Fruit fly (Drosophila melanogaster) whole organism, embryonic: ENCODE data around the gene I-2.

Experiments
- ATbp ChIP-seq: fragments of 200-800 bp; sonication (Bioruptor generic); optimal IDR thresholded peaks from 2 replicates; lab custom pipeline; 2017; ENCODE audit warnings: missing biosample characterization, mild to moderate bottlenecking, missing genetic modification characterization, missing genetic modification reagents
- Antp ChIP-seq: fragments of 200-800 bp; sonication (Bioruptor generic); optimal IDR thresholded peaks from 3 replicates; lab custom pipeline; 2016; ENCODE audit warnings: missing biosample characterization, missing genetic modification characterization
- Awh ChIP-seq: fragments of 200-800 bp; sonication (Bioruptor generic); IDR thresholded peaks from 2 replicates; pipeline ENCODE4, ENCODE4 v1.3.6; 2022; ENCODE audit warnings: missing biosample characterization, missing genetic modification characterization
- CG1024 ChIP-seq: fragments of 200-800 bp; sonication (Bioruptor generic); IDR thresholded peaks from 2 replicates; pipeline ENCODE4 v1.3.6; 2022; ENCODE audit warnings: missing biosample characterization, missing genetic modification characterization
- CG12659 ChIP-seq: fragments of 200-800 bp; sonication (Bioruptor generic); optimal IDR thresholded peaks from 3 replicates; lab custom pipeline; 2017; ENCODE audit warnings: mild to moderate bottlenecking, missing biosample characterization, missing genetic modification reagents, missing genetic modification characterization
- CG13296 ChIP-seq: fragments of 200-800 bp; sonication (Bioruptor generic); optimal IDR thresholded peaks from 3 replicates; lab custom pipeline; 2018; ENCODE audit warnings: missing biosample characterization, mild to moderate bottlenecking, missing genetic modification characterization
- CG13424 ChIP-seq: fragments of 200-800 bp; sonication (Bioruptor generic); optimal IDR thresholded peaks from 2 replicates; lab custom pipeline; 2019; ENCODE audit warnings: missing biosample characterization, mild to moderate bottlenecking, missing genetic modification characterization, moderate library complexity
- CG15696 ChIP-seq: fragments of 200-800 bp; sonication (Bioruptor generic); optimal IDR thresholded peaks from 2 replicates; lab custom pipeline; 2019; ENCODE audit warnings: missing biosample characterization, mild to moderate bottlenecking, missing genetic modification characterization, moderate library complexity
- CG16813 ChIP-seq: fragments of 200-800 bp; sonication (Bioruptor generic); IDR thresholded peaks from 3 replicates; pipeline ENCODE4 v1.3.6; 2022; ENCODE audit warnings: missing biosample characterization, missing genetic modification characterization; ENCODE audit not compliant: partially characterized antibody
- CG17912 ChIP-seq: fragments of 200-800 bp; sonication (Bioruptor generic); optimal IDR thresholded peaks from 2 replicates; lab custom pipeline; 2018; ENCODE audit warnings: missing biosample characterization, mild to moderate bottlenecking, missing genetic modification characterization
- CG18476 ChIP-seq: fragments of 200-800 bp; sonication (Bioruptor generic); optimal IDR thresholded peaks from 2 replicates; lab custom pipeline; 2016; ENCODE audit warnings: missing biosample characterization, mild to moderate bottlenecking, missing genetic modification characterization
- CG31388 ChIP-seq: fragments of 200-800 bp; sonication (Bioruptor generic); optimal IDR thresholded peaks from 2 replicates; lab custom pipeline; 2016; ENCODE audit warnings: missing biosample characterization, missing genetic modification characterization
- CG32772 ChIP-seq: fragments of 200-800 bp; sonication (Bioruptor generic); IDR thresholded peaks from 2 replicates; pipeline ENCODE4 v1.3.6; 2022; ENCODE audit warnings: missing biosample characterization, missing genetic modification characterization
- CG3847 ChIP-seq: fragments of 200-800 bp; sonication (Bioruptor generic); IDR thresholded peaks from 2 replicates; pipeline ENCODE4 v1.3.6; 2022; ENCODE audit warnings: missing biosample characterization, missing genetic modification characterization
- CG4328 ChIP-seq: fragments of 200-800 bp; sonication (Bioruptor generic); optimal IDR thresholded peaks from 3 replicates; lab custom pipeline; 2017; ENCODE audit warnings: missing biosample characterization, missing genetic modification reagents, missing genetic modification characterization
- CG4617 ChIP-seq: fragments of 200-800 bp; sonication (Bioruptor generic); optimal IDR thresholded peaks from 3 replicates; lab custom pipeline; 2016; ENCODE audit warnings: missing biosample characterization, missing genetic modification characterization, borderline replicate concordance
- CG5245 ChIP-seq: fragments of 200-800 bp; sonication (Bioruptor generic); optimal IDR thresholded peaks from 3 replicates; lab custom pipeline; 2016; ENCODE audit warnings: missing biosample characterization, missing genetic modification characterization
- CG7556 ChIP-seq: fragments of 200-800 bp; sonication (Bioruptor generic); optimal IDR thresholded peaks from 2 replicates; lab custom pipeline; 2017; ENCODE audit warnings: missing biosample characterization, mild to moderate bottlenecking, missing genetic modification characterization
- CG7928 ChIP-seq: fragments of 200-800 bp; sonication (Bioruptor generic); optimal IDR thresholded peaks from 2 replicates; lab custom pipeline; 2017; ENCODE audit warnings: missing biosample characterization, mild to moderate bottlenecking, missing genetic modification characterization
- CG8765 ChIP-seq: fragments of 200-800 bp; sonication (Bioruptor generic); IDR thresholded peaks from 2 replicates; pipeline ENCODE4 v1.3.6; 2022; ENCODE audit warnings: missing biosample characterization, missing genetic modification characterization
- CG8944 ChIP-seq: fragments of 200-800 bp; sonication (Bioruptor generic); optimal IDR thresholded peaks from 3 replicates; lab custom pipeline; 2016; ENCODE audit warnings: missing biosample characterization, missing genetic modification characterization
- Doc3 ChIP-seq: fragments of 200-800 bp; sonication (Bioruptor generic); IDR thresholded peaks from 3 replicates; pipeline ENCODE4 v1.3.6; 2022; ENCODE audit warnings: missing biosample characterization, missing genetic modification characterization; ENCODE audit not compliant: partially characterized antibody
- Eip74EF ChIP-seq, 2 experiments: fragments of 200-800 bp in 1 of 2; fragments of >200 bp in 1 of 2; sonication (Bioruptor generic) in 1 of 2; optimal IDR thresholded peaks; 2 replicates each; lab custom pipeline; 2017 to 2019; ENCODE audit warnings: missing biosample characterization in 2 of 2, missing genetic modification characterization in 2 of 2, mild to moderate bottlenecking in 1 of 2, moderate library complexity in 1 of 2
- Fer1 ChIP-seq: fragments of 200-800 bp; sonication (Bioruptor generic); optimal IDR thresholded peaks from 2 replicates; lab custom pipeline; 2017; ENCODE audit warnings: missing biosample characterization, mild to moderate bottlenecking, missing genetic modification characterization
- HmgZ ChIP-seq: fragments of 200-800 bp; sonication (Bioruptor generic); optimal IDR thresholded peaks from 2 replicates; lab custom pipeline; 2018; ENCODE audit warnings: missing biosample characterization, mild to moderate bottlenecking, missing genetic modification characterization
- Hmr ChIP-seq: fragments of 200-800 bp; sonication (Bioruptor generic); optimal IDR thresholded peaks from 3 replicates; lab custom pipeline; 2017; ENCODE audit warnings: mild to moderate bottlenecking, missing biosample characterization, missing genetic modification reagents, missing genetic modification characterization
- Hmx ChIP-seq: fragments of 200-800 bp; sonication (Bioruptor generic); optimal IDR thresholded peaks from 2 replicates; lab custom pipeline; 2016; ENCODE audit warnings: missing biosample characterization, missing genetic modification characterization
- Hsf ChIP-seq: fragments of 200-800 bp; sonication (Bioruptor generic); optimal IDR thresholded peaks from 3 replicates; lab custom pipeline; 2016; ENCODE audit warnings: missing biosample characterization, missing genetic modification characterization
- Max ChIP-seq: fragments of 200-800 bp; sonication (Bioruptor generic); optimal IDR thresholded peaks from 2 replicates; lab custom pipeline; 2016; ENCODE audit warnings: missing biosample characterization, mild to moderate bottlenecking, missing genetic modification characterization
- Med ChIP-seq: fragments of 200-800 bp; sonication (Bioruptor generic); peaks from one replicate; lab custom pipeline; 2016; ENCODE audit warnings: missing biosample characterization, missing genetic modification characterization, mild to moderate bottlenecking, inconsistent platforms, moderate library complexity
- NFAT ChIP-seq: fragments of 200-800 bp; sonication (Bioruptor generic); IDR thresholded peaks from 2 replicates; pipeline ENCODE4 v1.3.6; 2022; ENCODE audit warnings: missing biosample characterization, missing genetic modification characterization
- Nf-YB ChIP-seq: fragments of 200-800 bp; sonication (Bioruptor generic); optimal IDR thresholded peaks from 3 replicates; lab custom pipeline; 2019; ENCODE audit warnings: missing biosample characterization, mild to moderate bottlenecking, missing genetic modification characterization, moderate library complexity
- Spps ChIP-seq: fragments of 200-800 bp; sonication (Bioruptor generic); optimal IDR thresholded peaks from 2 replicates; lab custom pipeline; 2018; ENCODE audit warnings: missing biosample characterization, mild to moderate bottlenecking, missing genetic modification characterization
- Sry-β ChIP-seq: fragments of 200-800 bp; sonication (Bioruptor generic); optimal IDR thresholded peaks from 2 replicates; lab custom pipeline; 2018; ENCODE audit warnings: missing biosample characterization, mild to moderate bottlenecking, missing genetic modification characterization, moderate library complexity
- Stat92E ChIP-seq, 3 experiments: fragments of >200 bp in 2 of 3; fragments of 200-800 bp in 1 of 3; sonication (Bioruptor generic) in 1 of 3; optimal IDR thresholded peaks; 2 replicates each; lab custom pipeline; 2017 to 2019; ENCODE audit warnings: missing biosample characterization in 3 of 3, missing genetic modification characterization in 3 of 3, mild to moderate bottlenecking in 1 of 3, moderate library complexity in 1 of 3
- bsh ChIP-seq, 2 experiments: fragments of 200-800 bp; sonication (Bioruptor generic); optimal IDR thresholded peaks; 2 replicates each; lab custom pipeline; 2017 to 2018; ENCODE audit warnings: mild to moderate bottlenecking in 2 of 2, missing biosample characterization in 2 of 2, missing genetic modification characterization in 2 of 2, moderate library complexity in 1 of 2
- croc ChIP-seq: fragments of 200-800 bp; sonication (Bioruptor generic); conservative IDR thresholded peaks from 3 replicates; pipeline ENCODE4 v1.3.6; 2022; ENCODE audit warnings: missing biosample characterization, missing genetic modification characterization
- eve ChIP-seq, 2 experiments: fragments of >200 bp; optimal IDR thresholded peaks; 2 replicates each; lab custom pipeline; 2017; ENCODE audit warnings: missing biosample characterization in 2 of 2, missing genetic modification characterization in 2 of 2
- onecut ChIP-seq: fragments of 200-800 bp; sonication (Bioruptor generic); IDR thresholded peaks from 2 replicates; pipeline ENCODE4 v1.3.6; 2022; ENCODE audit warnings: missing biosample characterization, missing genetic modification characterization
- phol ChIP-seq: fragments of 200-800 bp; sonication (Bioruptor generic); optimal IDR thresholded peaks from 3 replicates; lab custom pipeline; 2018; ENCODE audit warnings: missing biosample characterization, mild to moderate bottlenecking, missing genetic modification characterization, moderate library complexity
- ranshi ChIP-seq: fragments of 200-800 bp; sonication (Bioruptor generic); IDR thresholded peaks from 2 replicates; pipeline ENCODE4 v1.3.6; 2022; ENCODE audit warnings: missing biosample characterization, missing genetic modification characterization
- run ChIP-seq: fragments of 200-800 bp; sonication (Bioruptor generic); optimal IDR thresholded peaks from 3 replicates; lab custom pipeline; 2018; ENCODE audit warnings: missing biosample characterization, mild to moderate bottlenecking, missing genetic modification characterization
- scrt ChIP-seq: fragments of 200-800 bp; sonication (Bioruptor generic); optimal IDR thresholded peaks from 2 replicates; lab custom pipeline; 2018; ENCODE audit warnings: missing biosample characterization, mild to moderate bottlenecking, missing genetic modification characterization, moderate library complexity
- sim ChIP-seq: fragments of 200-800 bp; sonication (Bioruptor generic); IDR thresholded peaks from 2 replicates; pipeline ENCODE4 v1.3.6; 2022; ENCODE audit warnings: missing biosample characterization, missing genetic modification characterization
- sr ChIP-seq: fragments of 200-800 bp; sonication (Bioruptor generic); IDR thresholded peaks from 3 replicates; pipeline ENCODE4 v1.3.6; 2022; ENCODE audit warnings: missing biosample characterization, missing genetic modification characterization
- unpg ChIP-seq: fragments of 200-800 bp; sonication (Bioruptor generic); optimal IDR thresholded peaks from 3 replicates; lab custom pipeline; 2018; ENCODE audit warnings: missing biosample characterization, mild to moderate bottlenecking, missing genetic modification characterization, moderate library complexity
- zen ChIP-seq: fragments of 200-800 bp; sonication (Bioruptor generic); optimal IDR thresholded peaks from 3 replicates; lab custom pipeline; 2018; ENCODE audit warnings: missing biosample characterization, mild to moderate bottlenecking, missing genetic modification characterization, moderate library complexity
- zfh1 ChIP-seq: fragments of 200-800 bp; sonication (Bioruptor generic); IDR thresholded peaks from 3 replicates; pipeline ENCODE4 v1.3.6; 2022; ENCODE audit warnings: missing biosample characterization, missing genetic modification characterization

I-2 gene

dm6 chr3L:9856430-9857218 lies 20.0 kb upstream of the I-2 start (continued):
- peak; percentile 34 for TF ChIP-seq Max
- peak; percentile 85 for TF ChIP-seq CG32772 (GFP tag; lab: Robert Waterston, UW)
- TF ChIP-seq sim (GFP tag; lab: Robert Waterston, UW): peak; percentile 89
- peak; percentile 60 for TF ChIP-seq run
- TF ChIP-seq Spps (tag; lab: Kevin White, UChicago): peak; percentile 92
- peak; percentile 60 for TF ChIP-seq CG3847
- peak; percentile 26 for TF ChIP-seq CG31388
- no peak for TF ChIP-seq eve (GFP tag; optimal IDR thresholded peaks at IDR 0.05; lab: Kevin White, UChicago)
- TF ChIP-seq zfh1 (GFP tag; lab: Robert Waterston, UW): peak; percentile 88
- peak; percentile 81 for TF ChIP-seq ATbp (GFP tag; lab: Kevin White, UChicago)
- TF ChIP-seq CG1024: peak; percentile 70
- TF ChIP-seq bsh (GFP tag; optimal IDR thresholded peaks at IDR 0.05; lab: Kevin White, UChicago): peak in 1 of 2 experiments; percentile 95
- peak; percentile 92 for TF ChIP-seq unpg (GFP tag; lab: Kevin White, UChicago)
- no peak for TF ChIP-seq Hsf (GFP tag; lab: Kevin White, UChicago)
- TF ChIP-seq Eip74EF (GFP tag; optimal IDR thresholded peaks at IDR 0.05; lab: Kevin White, UChicago): peak in 1 of 2 experiments; percentile 79
- peak; percentile 42 for TF ChIP-seq CG12659 (GFP tag; lab: Kevin White, UChicago)
- peak; percentile 23 for TF ChIP-seq CG4617 (GFP tag; lab: Kevin White, UChicago)
- TF ChIP-seq Antp (GFP tag; lab: Kevin White, UChicago): no peak
- TF ChIP-seq CG13296 (GFP tag; lab: Kevin White, UChicago): peak; percentile 45
- TF ChIP-seq Med (GFP tag; lab: Kevin White, UChicago): peak; percentile 70
- TF ChIP-seq CG7556 (GFP tag; lab: Kevin White, UChicago): peak; percentile 17
- peak; percentile 88 for TF ChIP-seq Awh (GFP tag; lab: Robert Waterston, UW)
- TF ChIP-seq CG13424 (tag; lab: Kevin White, UChicago): peak; percentile 86
- peak; percentile 23 for TF ChIP-seq CG18476
- TF ChIP-seq scrt (GFP tag; lab: Kevin White, UChicago): peak; percentile 51
- TF ChIP-seq CG8765 (GFP tag; lab: Robert Waterston, UW): peak; percentile 80
- TF ChIP-seq CG8944 (GFP tag; lab: Kevin White, UChicago): no peak
- TF ChIP-seq NFAT (GFP tag; lab: Robert Waterston, UW): peak; percentile 46; the same call in 1 of the 2 replicates
- TF ChIP-seq CG4328 (GFP tag; lab: Kevin White, UChicago): peak; percentile 40
- peak; percentile 68; the same call in 2 of the 3 replicates for TF ChIP-seq sr (GFP tag; lab: Robert Waterston, UW)
- TF ChIP-seq ranshi (GFP tag; lab: Robert Waterston, UW): peak; percentile 81
- peak; percentile 85 for TF ChIP-seq croc (GFP tag; lab: Robert Waterston, UW)
- no peak for TF ChIP-seq Stat92E (GFP tag; optimal IDR thresholded peaks at IDR 0.05; lab: Kevin White, UChicago)
- TF ChIP-seq Hmr: peak; percentile 54
- TF ChIP-seq CG5245 (GFP tag; lab: Kevin White, UChicago): peak; percentile 69
- no peak for TF ChIP-seq HmgZ (tag; lab: Kevin White, UChicago)
- TF ChIP-seq CG16813 (GFP tag; lab: Robert Waterston, UW): no peak
- TF ChIP-seq CG15696: peak; percentile 92
- no peak for TF ChIP-seq Doc3 (GFP tag; lab: Robert Waterston, UW)
- TF ChIP-seq Sry-β (GFP tag; lab: Kevin White, UChicago): peak; percentile 22
- peak; percentile 62 for TF ChIP-seq Nf-YB (GFP tag; lab: Kevin White, UChicago)
- TF ChIP-seq zen (tag; lab: Kevin White, UChicago): peak; percentile 95
- peak; percentile 66 for TF ChIP-seq onecut
- TF ChIP-seq Hmx (GFP tag; lab: Kevin White, UChicago): no peak
- TF ChIP-seq phol (tag; lab: Kevin White, UChicago): peak; percentile 92
- TF ChIP-seq CG7928: no peak
- peak; percentile 14 for TF ChIP-seq CG17912
- TF ChIP-seq Fer1 (GFP tag; lab: Kevin White, UChicago): peak; percentile 61
